Worm (Caenorhabditis elegans): ENCODE data around the gene F09E10.6.

Gene F09E10.6

DNA sequence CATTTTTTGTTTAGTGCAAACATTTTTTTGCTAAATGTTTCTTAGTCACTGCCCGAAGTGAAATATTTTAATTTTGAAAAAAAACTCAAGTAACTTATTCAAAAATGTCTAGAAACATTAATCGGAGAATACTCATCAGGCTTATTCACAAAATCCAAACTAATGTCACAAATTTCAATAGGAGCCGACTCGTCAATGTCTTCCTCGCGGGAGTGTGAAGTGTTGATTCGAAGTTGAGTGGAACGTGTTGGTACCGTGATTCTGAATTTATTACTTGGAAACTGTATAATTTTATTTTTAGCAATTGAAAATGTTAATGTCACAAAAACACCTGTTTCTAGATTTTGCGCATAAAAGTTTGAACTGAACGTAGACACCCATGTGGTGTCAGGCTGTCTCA lies 7.9 kb downstream of the F09E10.6 start:
- no peak for TF ChIP-seq ceh-79 (tag; optimal IDR thresholded peaks at IDR 0.05)
- TF ChIP-seq ceh-100 (GFP tag; IDR thresholded peaks at IDR 0.05) = no peak
- no peak for TF ChIP-seq T07F8.4 (tag; optimal IDR thresholded peaks at IDR 0.05)
- 0 out of 2 replicates have a peak, but pooled peaks have one; percentile 70 for TF ChIP-seq ekl-4 (GFP tag; IDR thresholded peaks at IDR 0.05)
- no peak for TF ChIP-seq egl-44 (GFP tag; IDR thresholded peaks at IDR 0.05)
- no peak for TF ChIP-seq madf-6 (GFP tag; IDR thresholded peaks at IDR 0.05)
- TF ChIP-seq pbrm-1 (GFP tag; IDR thresholded peaks at IDR 0.05) = no peak
- TF ChIP-seq cebp-1 (GFP tag; IDR thresholded peaks at IDR 0.05) = no peak
- TF ChIP-seq cebp-1 (tag; optimal IDR thresholded peaks at IDR 0.05) = no peak
- no peak for TF ChIP-seq sptf-2 (GFP tag; optimal IDR thresholded peaks at IDR 0.05)
- no peak for TF ChIP-seq pha-4 (tag; optimal IDR thresholded peaks at IDR 0.05)
- TF ChIP-seq Y95B8A.8 (GFP tag; IDR thresholded peaks at IDR 0.05) = no peak
- peak; percentile 52 for TF ChIP-seq repo-1 (tag; optimal IDR thresholded peaks at IDR 0.05)
- TF ChIP-seq ceh-58 (GFP tag; IDR thresholded peaks at IDR 0.05) = 0 out of 2 replicates have a peak, but pooled peaks have one; percentile 24

DNA sequence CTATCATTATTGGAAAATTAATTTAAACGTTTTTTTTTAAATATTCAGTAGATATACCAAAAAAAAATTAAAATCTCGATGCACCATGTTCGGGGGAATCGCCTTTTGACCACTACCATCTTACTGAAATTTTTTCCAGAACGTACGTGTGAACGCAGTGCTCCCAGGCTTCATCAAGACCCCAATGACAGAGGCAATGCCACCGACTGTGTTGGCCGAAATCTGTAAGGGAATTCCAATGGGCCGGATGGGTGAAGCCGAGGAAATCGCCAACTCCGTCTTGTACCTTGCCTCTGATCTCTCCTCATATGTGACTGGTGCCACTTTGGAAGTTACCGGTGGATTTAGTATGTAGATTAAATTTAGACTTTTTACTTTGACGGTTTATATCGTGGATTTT lies 8.7 kb downstream of the F09E10.6 start:
- TF ChIP-seq T26A5.8 (tag; optimal IDR thresholded peaks at IDR 0.05) = no peak
- no peak for TF ChIP-seq aptf-2 (GFP tag; conservative IDR thresholded peaks at IDR 0.05)
- no peak for TF ChIP-seq rcor-1 (GFP tag; IDR thresholded peaks at IDR 0.05)
- TF ChIP-seq unc-130 (GFP tag; optimal IDR thresholded peaks at IDR 0.05) = no peak
- no peak for TF ChIP-seq zim-3 (tag; optimal IDR thresholded peaks at IDR 0.05)
- peak; percentile 27 for TF ChIP-seq F52B5.7 (tag; optimal IDR thresholded peaks at IDR 0.05)
- no peak for TF ChIP-seq ceh-79 (tag; optimal IDR thresholded peaks at IDR 0.05)
- 0 out of 2 replicates have a peak, but pooled peaks have one; percentile 50 for TF ChIP-seq ceh-58 (GFP tag; IDR thresholded peaks at IDR 0.05)
- no peak for TF ChIP-seq nhr-80 (tag; optimal IDR thresholded peaks at IDR 0.05)
- TF ChIP-seq nfyb-1 (GFP tag; IDR thresholded peaks at IDR 0.05) = peak; percentile 59; the same call in 1 of the 2 replicates
- 0 out of 2 replicates have a peak, but pooled peaks have one; percentile 22 for TF ChIP-seq hsf-1 (GFP tag; IDR thresholded peaks at IDR 0.05)
- no peak for TF ChIP-seq snpc-4 (GFP tag; optimal IDR thresholded peaks at IDR 0.05)
- no peak for TF ChIP-seq snpc-4 (tag; optimal IDR thresholded peaks at IDR 0.05)
- no peak for TF ChIP-seq lin-26 (GFP tag; IDR thresholded peaks at IDR 0.05)
- TF ChIP-seq madf-3 (GFP tag; IDR thresholded peaks at IDR 0.05) = 0 out of 2 replicates have a peak, but pooled peaks have one; percentile 47
- TF ChIP-seq nhr-120 (GFP tag; IDR thresholded peaks at IDR 0.05) = 0 out of 2 replicates have a peak, but pooled peaks have one; percentile 16
- no peak for TF ChIP-seq akir-1 (GFP tag; optimal IDR thresholded peaks at IDR 0.05)
- TF ChIP-seq Y67H2A.10 (GFP tag; conservative IDR thresholded peaks at IDR 0.05) = no peak
- TF ChIP-seq ztf-26 (tag; optimal IDR thresholded peaks at IDR 0.05) = no peak
- TF ChIP-seq cebp-1 (GFP tag; IDR thresholded peaks at IDR 0.05) = no peak
- TF ChIP-seq cebp-1 (tag; optimal IDR thresholded peaks at IDR 0.05) = no peak
- no peak for TF ChIP-seq nhr-179 (tag; optimal IDR thresholded peaks at IDR 0.05)
- 0 out of 2 replicates have a peak, but pooled peaks have one; percentile 54 for TF ChIP-seq cebp-2 (GFP tag; IDR thresholded peaks at IDR 0.05)
- peak; percentile 56 for TF ChIP-seq chd-7 (tag; optimal IDR thresholded peaks at IDR 0.05)
- TF ChIP-seq F57C9.4 (tag; optimal IDR thresholded peaks at IDR 0.05) = no peak
- TF ChIP-seq athp-1 (tag; optimal IDR thresholded peaks at IDR 0.05) = peak; percentile 23
- no peak for TF ChIP-seq ztf-28 (GFP tag; IDR thresholded peaks at IDR 0.05)
- TF ChIP-seq nhr-90 (tag; optimal IDR thresholded peaks at IDR 0.05) = peak; percentile 21
- TF ChIP-seq dox-1 (GFP tag; IDR thresholded peaks at IDR 0.05) = peak; percentile 36; the same call in 1 of the 2 replicates
- TF ChIP-seq tbp1 (GFP tag; optimal IDR thresholded peaks at IDR 0.05) = no peak
- no peak for TF ChIP-seq B0035.1 (tag; optimal IDR thresholded peaks at IDR 0.05)
- TF ChIP-seq ceh-100 (GFP tag; IDR thresholded peaks at IDR 0.05) = no peak
- TF ChIP-seq fkh-3 (tag; optimal IDR thresholded peaks at IDR 0.05) = no peak
- TF ChIP-seq attf-5 (GFP tag; optimal IDR thresholded peaks at IDR 0.05) = no peak

All from whole organism, young adult.